Fruit fly (Drosophila melanogaster): ENCODE results near the gene dop.

dop gene

DNA sequence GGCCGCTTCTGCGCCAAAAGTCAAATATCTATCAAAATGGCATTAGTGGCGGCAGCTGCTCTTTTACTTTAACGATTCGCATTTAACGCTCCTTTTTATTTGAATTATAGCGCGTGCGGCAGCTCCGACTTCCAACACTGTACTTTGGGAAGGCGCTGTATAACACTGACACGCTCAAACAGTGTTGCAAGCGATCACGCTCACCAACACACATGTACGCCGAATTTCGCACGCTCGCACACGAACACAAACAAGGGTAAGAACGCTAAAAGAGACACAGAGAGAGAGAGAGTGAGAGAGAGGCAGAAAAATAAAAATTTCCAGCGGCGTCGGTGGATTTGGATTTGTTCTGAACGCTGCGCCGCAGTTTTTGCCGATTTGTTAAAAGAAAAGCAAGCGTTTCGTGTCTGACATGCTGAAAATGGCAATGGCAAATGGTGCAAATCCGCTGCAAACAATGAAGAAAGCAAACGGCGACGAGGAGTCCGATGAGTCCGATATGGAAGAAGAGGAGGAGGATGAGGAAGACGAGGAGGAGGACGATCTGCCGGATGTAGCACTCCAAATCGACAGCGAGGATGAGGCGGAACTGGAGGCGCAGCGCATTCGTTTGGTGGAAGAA is 53.9 kb downstream of the dop start, which contains the start of gene Phs (continued):
- TF ChIP-seq CG18599 (GFP tag; optimal IDR thresholded peaks at IDR 0.05) (peak; percentile 83), CoRest (tag; optimal IDR thresholded peaks at IDR 0.05) (peak; percentile 57), CG30020 (tag; optimal IDR thresholded peaks at IDR 0.05) (peak; percentile 16), so (GFP tag; IDR thresholded peaks at IDR 0.05) (peak; percentile 68; the same call in 2 of the 3 replicates), CG7928 (GFP tag; optimal IDR thresholded peaks at IDR 0.05) (peak; percentile 36), gcm2 (GFP tag; optimal IDR thresholded peaks at IDR 0.05) (peak; percentile 43), CG13123 (GFP tag; optimal IDR thresholded peaks at IDR 0.05) (peak; percentile 62), CG3407 (GFP tag; optimal IDR thresholded peaks at IDR 0.05) (peak; percentile 60), Hmx (GFP tag; optimal IDR thresholded peaks at IDR 0.05) (peak; percentile 29), CG10431 (GFP tag; optimal IDR thresholded peaks at IDR 0.05) (no peak), ara (GFP tag; IDR thresholded peaks at IDR 0.05) (peak; percentile 74), gro (GFP tag; optimal IDR thresholded peaks at IDR 0.05) (peak; percentile 88), Opbp (GFP tag; IDR thresholded peaks at IDR 0.05; ENCODE audit: partially characterized antibody) (peak; percentile 72; the same call in 2 of the 3 replicates), fd3F (GFP tag; optimal IDR thresholded peaks at IDR 0.05) (peak; percentile 44), dati (GFP tag; IDR thresholded peaks at IDR 0.05) (no peak), CG11695 (GFP tag; IDR thresholded peaks at IDR 0.05) (peak; percentile 43; the same call in 1 of the 3 replicates), TFAM (GFP tag; optimal IDR thresholded peaks at IDR 0.05) (no peak), CG10959 (GFP tag; IDR thresholded peaks at IDR 0.05) (peak; percentile 55; the same call in 1 of the 2 replicates), zfh1 (GFP tag; IDR thresholded peaks at IDR 0.05) (peak; percentile 93), CG18764 (GFP tag; optimal IDR thresholded peaks at IDR 0.05) (peak; percentile 79), CG12219 (GFP tag; optimal IDR thresholded peaks at IDR 0.05) (no peak), Mad (GFP tag; optimal IDR thresholded peaks at IDR 0.05) (peak; percentile 77), Spps (tag; optimal IDR thresholded peaks at IDR 0.05) (no peak), ac (GFP tag; optimal IDR thresholded peaks at IDR 0.05) (peak; percentile 36), CG8359 (GFP tag; optimal IDR thresholded peaks at IDR 0.05; ENCODE audit: borderline replicate concordance) (peak; percentile 11), CG13775 (GFP tag; optimal IDR thresholded peaks at IDR 0.05) (peak; percentile 9), CG17186 (GFP tag; optimal IDR thresholded peaks at IDR 0.05) (peak; percentile 66), eyg (GFP tag; optimal IDR thresholded peaks at IDR 0.05) (peak; percentile 80), CG31388 (GFP tag; optimal IDR thresholded peaks at IDR 0.05) (peak; percentile 44), Hr3 (GFP tag; optimal IDR thresholded peaks at IDR 0.05) (peak; percentile 55), Hmr (GFP tag; optimal IDR thresholded peaks at IDR 0.05) (peak; percentile 87), slp2 (GFP tag; optimal IDR thresholded peaks at IDR 0.05) (peak; percentile 74), gcm (GFP tag; optimal IDR thresholded peaks at IDR 0.05) (peak; percentile 13), Dll (GFP tag; IDR thresholded peaks at IDR 0.05; ENCODE audit: partially characterized antibody) (peak; percentile 34; the same call in 1 of the 4 replicates), tio (GFP tag; optimal IDR thresholded peaks at IDR 0.05) (peak; percentile 46), dm (GFP tag; optimal IDR thresholded peaks at IDR 0.05) (peak; percentile 70), CG8388 (GFP tag; optimal IDR thresholded peaks at IDR 0.05) (peak; percentile 16), Hsf (GFP tag; optimal IDR thresholded peaks at IDR 0.05) (peak; percentile 83), cad (GFP tag; optimal IDR thresholded peaks at IDR 0.05) (no peak), grn (GFP tag; optimal IDR thresholded peaks at IDR 0.05) (no peak), CG12391 (tag; optimal IDR thresholded peaks at IDR 0.05) (peak; percentile 50), amos (GFP tag; IDR thresholded peaks at IDR 0.05; ENCODE audit: partially characterized antibody) (peak; percentile 59), sr (GFP tag; IDR thresholded peaks at IDR 0.05) (peak; percentile 65; the same call in 2 of the 3 replicates), HLH54F (GFP tag; optimal IDR thresholded peaks at IDR 0.05) (peak; percentile 93), PHDP (tag; optimal IDR thresholded peaks at IDR 0.05) (peak; percentile 48), chif (GFP tag; optimal IDR thresholded peaks at IDR 0.05) (peak; percentile 72 to 87), Fer3 (tag; optimal IDR thresholded peaks at IDR 0.05) (peak; percentile 67), CG10274 (GFP tag; optimal IDR thresholded peaks at IDR 0.05) (peak; percentile 43), schlank (tag; optimal IDR thresholded peaks at IDR 0.05) (peak; percentile 64)

Measured in whole organism, embryonic.